Worm (Caenorhabditis elegans) whole organism, early embryonic: ENCODE results near the gene F41D9.2.

Experiments used
- B0310.2 ChIP-seq: sonication (generic microtip); optimal IDR thresholded peaks from 2 replicates; lab custom pipeline; 2016; ENCODE audit warnings: mild to moderate bottlenecking, missing genetic modification characterization, missing compliant biosample characterization
- F13C5.2 ChIP-seq: sonication (generic microtip); optimal IDR thresholded peaks from 2 replicates; lab custom pipeline; 2017; ENCODE audit warnings: mild to moderate bottlenecking, missing genetic modification characterization, inconsistent platforms, missing compliant biosample characterization
- aly-1 ChIP-seq: sonication (generic microtip); optimal IDR thresholded peaks from 2 replicates; lab custom pipeline; 2016; ENCODE audit warnings: missing genetic modification characterization, missing compliant biosample characterization
- ama-1 ChIP-seq: fragments of 150-350 bp; optimal IDR thresholded peaks from 2 replicates; lab custom pipeline; 2014
- ceh-13 ChIP-seq: fragments of 200-800 bp; sonication (Bioruptor generic); optimal IDR thresholded peaks from 2 replicates; lab custom pipeline; 2018; ENCODE audit warnings: mild to moderate bottlenecking, missing genetic modification characterization, missing compliant biosample characterization
- ceh-36 ChIP-seq: sonication (generic microtip); optimal IDR thresholded peaks from 2 replicates; lab custom pipeline; 2016; ENCODE audit warnings: missing genetic modification characterization, inconsistent platforms, missing compliant biosample characterization
- ets-7 ChIP-seq: sonication (generic microtip); optimal IDR thresholded peaks from 2 replicates; lab custom pipeline; 2016; ENCODE audit warnings: missing genotype, missing genetic modification characterization, missing compliant biosample characterization
- flt-1 ChIP-seq: fragments of 200-800 bp; sonication (Bioruptor generic); IDR thresholded peaks from 2 replicates; pipeline ENCODE4 v1.3.6; 2022; ENCODE audit warnings: missing genetic modification characterization, missing compliant biosample characterization
- hmbx-1 ChIP-seq: sonication (generic microtip); optimal IDR thresholded peaks from 2 replicates; lab custom pipeline; 2016; ENCODE audit warnings: mild to moderate bottlenecking, missing genetic modification characterization, missing compliant biosample characterization
- hmg-4 ChIP-seq: fragments of 200-800 bp; sonication (Bioruptor generic); optimal IDR thresholded peaks from 2 replicates; lab custom pipeline; 2018; ENCODE audit warnings: mild to moderate bottlenecking, missing genetic modification characterization, missing compliant biosample characterization
- hnd-1 ChIP-seq: sonication (generic microtip); optimal IDR thresholded peaks from 2 replicates; lab custom pipeline; 2016; ENCODE audit warnings: missing genetic modification characterization, missing compliant biosample characterization
- pes-1 ChIP-seq: fragments of 200-800 bp; sonication (Bioruptor generic); IDR thresholded peaks from 2 replicates; pipeline ENCODE4 v1.3.6; 2022; ENCODE audit warnings: missing genetic modification reagents, missing genetic modification characterization, missing compliant biosample characterization
- scrt-1 ChIP-seq: fragments of 200-800 bp; sonication (Bioruptor generic); IDR thresholded peaks from 2 replicates; pipeline ENCODE4 v1.3.6; 2022; ENCODE audit warnings: missing genetic modification characterization, missing compliant biosample characterization
- sea-1 ChIP-seq: fragments of 200-800 bp; sonication (Bioruptor generic); conservative IDR thresholded peaks from 2 replicates; pipeline ENCODE4 v1.3.6; 2022; ENCODE audit warnings: missing genetic modification characterization, missing compliant biosample characterization
- tbx-11 ChIP-seq: fragments of 200-800 bp; sonication (Bioruptor generic); IDR thresholded peaks from 2 replicates; pipeline ENCODE4 v1.3.6; 2022; ENCODE audit warnings: missing genetic modification characterization, missing compliant biosample characterization
- tbx-37 ChIP-seq: fragments of 200-800 bp; sonication (Bioruptor generic); conservative IDR thresholded peaks from 2 replicates; pipeline ENCODE4 v1.3.6; 2022; ENCODE audit warnings: missing genetic modification reagents, missing genetic modification characterization, missing compliant biosample characterization
- tra-4 ChIP-seq: sonication (generic microtip); optimal IDR thresholded peaks from 2 replicates; lab custom pipeline; 2017; ENCODE audit warnings: missing genetic modification characterization, missing compliant biosample characterization

Gene F41D9.2

ce11 chrX:8384642-8385181, at the start of gene F41D9.2:
Gene F41D9.2 (minus strand): TSS chrX:8384945.
- no peak for TF ChIP-seq tra-4 (tag; lab: Kevin White, UChicago)
- TF ChIP-seq pes-1 (GFP tag; lab: Robert Waterston, UW) = no peak
- TF ChIP-seq hmg-4 (GFP tag; lab: Kevin White, UChicago) = no peak
- no peak for TF ChIP-seq scrt-1 (GFP tag; lab: Robert Waterston, UW)

ce11 chrX:8432361-8432760, 47.6 kb upstream of the F41D9.2 start, which contains the start of gene kin-9:
Gene kin-9 (plus strand): TSS chrX:8432661.
- TF ChIP-seq aly-1 (no peak), hmbx-1 (tag; lab: Kevin White, UChicago) (no peak), sea-1 (GFP tag; lab: Robert Waterston, UW) (no peak), ceh-13 (no peak), flt-1 (GFP tag; lab: Robert Waterston, UW) (no peak), hnd-1 (tag; lab: Kevin White, UChicago) (no peak), tbx-37 (no peak), tbx-11 (GFP tag; lab: Robert Waterston, UW) (no peak), pes-1 (GFP tag; lab: Robert Waterston, UW) (no peak), hmg-4 (GFP tag; lab: Kevin White, UChicago) (no peak), B0310.2 (tag; lab: Kevin White, UChicago) (no peak), scrt-1 (GFP tag; lab: Robert Waterston, UW) (no peak), ets-7 (no peak), ceh-36 (tag; lab: Kevin White, UChicago) (no peak), F13C5.2 (no peak), ama-1 (lab: Kevin White, UChicago) (no peak)

ce11 chrX:8429503-8429902, 44.8 kb upstream of the F41D9.2 start:
- TF ChIP-seq tra-4 (tag; lab: Kevin White, UChicago) (no peak), pes-1 (GFP tag; lab: Robert Waterston, UW) (no peak), sea-1 (GFP tag; lab: Robert Waterston, UW) (no peak), F13C5.2 (no peak), ceh-36 (tag; lab: Kevin White, UChicago) (no peak), hmg-4 (GFP tag; lab: Kevin White, UChicago) (no peak), ceh-13 (no peak), hmbx-1 (tag; lab: Kevin White, UChicago) (no peak), aly-1 (no peak), tbx-11 (GFP tag; lab: Robert Waterston, UW) (no peak), ama-1 (lab: Kevin White, UChicago) (no peak), B0310.2 (tag; lab: Kevin White, UChicago) (no peak), ets-7 (no peak)

ce11 chrX:8428319-8428888, 43.7 kb upstream of the F41D9.2 start, which contains the start of gene F08F1.3:
Gene F08F1.3 (plus strand): TSS chrX:8428838.
- TF ChIP-seq hnd-1 (tag; lab: Kevin White, UChicago) = no peak
- TF ChIP-seq ceh-36 (tag; lab: Kevin White, UChicago) = no peak
- TF ChIP-seq aly-1 = no peak
- no peak for TF ChIP-seq B0310.2 (tag; lab: Kevin White, UChicago)
- TF ChIP-seq F13C5.2 = no peak
- no peak for TF ChIP-seq sea-1 (GFP tag; lab: Robert Waterston, UW)
- TF ChIP-seq ets-7 = no peak
- TF ChIP-seq hmbx-1 (tag; lab: Kevin White, UChicago) = no peak
- no peak for TF ChIP-seq tbx-11 (GFP tag; lab: Robert Waterston, UW)
- no peak for TF ChIP-seq pes-1 (GFP tag; lab: Robert Waterston, UW)
- no peak for TF ChIP-seq scrt-1 (GFP tag; lab: Robert Waterston, UW)
- TF ChIP-seq hmg-4 (GFP tag; lab: Kevin White, UChicago) = no peak
- no peak for TF ChIP-seq ama-1 (lab: Kevin White, UChicago)
- no peak for TF ChIP-seq tra-4 (tag; lab: Kevin White, UChicago)

- TF ChIP-seq ceh-36 (tag; lab: Kevin White, UChicago) (no peak), pes-1 (GFP tag; lab: Robert Waterston, UW) (no peak), F13C5.2 (no peak), aly-1 (no peak), hmbx-1 (tag; lab: Kevin White, UChicago) (no peak)
These were observed 41.5 kb upstream of the F41D9.2 start for ce11 chrX:8426160-8426712.

- TF ChIP-seq tbx-37 = no peak
- TF ChIP-seq ceh-36 (tag; lab: Kevin White, UChicago) = no peak
- TF ChIP-seq F13C5.2 = no peak
- TF ChIP-seq ets-7 = no peak
- TF ChIP-seq hmg-4 (GFP tag; lab: Kevin White, UChicago) = no peak
- no peak for TF ChIP-seq ama-1 (lab: Kevin White, UChicago)
- TF ChIP-seq hmbx-1 (tag; lab: Kevin White, UChicago) = no peak
- no peak for TF ChIP-seq pes-1 (GFP tag; lab: Robert Waterston, UW)
- TF ChIP-seq scrt-1 (GFP tag; lab: Robert Waterston, UW) = no peak
- TF ChIP-seq tbx-11 (GFP tag; lab: Robert Waterston, UW) = no peak
- TF ChIP-seq aly-1 = no peak
- TF ChIP-seq ceh-13 = no peak
- TF ChIP-seq B0310.2 (tag; lab: Kevin White, UChicago) = no peak
These were observed 39.5 kb upstream of the F41D9.2 start for ce11 chrX:8424286-8424685.

ce11 chrX:8423633-8424032, 38.9 kb upstream of the F41D9.2 start, which contains the start of gene tth-1:
Gene tth-1 (minus strand): TSS chrX:8423733.
- TF ChIP-seq tbx-37 (no peak), tbx-11 (GFP tag; lab: Robert Waterston, UW) (0 out of 2 replicates have a peak, but pooled peaks have one; percentile 18)
